Worm (Caenorhabditis elegans) whole organism, L1 larva: ENCODE data around the gene srj-37.

Experiments used
- blmp-1 ChIP-seq: fragments of 150-350 bp; optimal IDR thresholded peaks from 2 replicates; lab custom pipeline; 2014; ENCODE audit warnings: missing biosample characterization, missing genetic modification characterization
- ceh-63 ChIP-seq: fragments of 200-800 bp; sonication (Bioruptor generic); optimal IDR thresholded peaks from 2 replicates; lab custom pipeline; 2018; ENCODE audit warnings: mild to moderate bottlenecking, missing genetic modification characterization, missing compliant biosample characterization
- ceh-88 ChIP-seq: fragments of 200-800 bp; sonication (Bioruptor generic); IDR thresholded peaks from 2 replicates; pipeline ENCODE4 v1.3.6; 2022; ENCODE audit warnings: missing genetic modification characterization, missing compliant biosample characterization
- dsc-1 ChIP-seq: sonication (generic microtip); optimal IDR thresholded peaks from 2 replicates; lab custom pipeline; 2016; ENCODE audit warnings: mild to moderate bottlenecking, missing genetic modification characterization, missing compliant biosample characterization
- efl-3 ChIP-seq: fragments of 200-800 bp; sonication (Bioruptor generic); optimal IDR thresholded peaks from 2 replicates; lab custom pipeline; 2018; ENCODE audit warnings: mild to moderate bottlenecking, missing genetic modification characterization, missing compliant biosample characterization
- egl-27 ChIP-seq, 2 experiments: fragments of 150-350 bp in 1 of 2; sonication (generic microtip); optimal IDR thresholded peaks; 3 replicates each; lab custom pipeline; 2017 to 2018; ENCODE audit warnings: missing biosample characterization in 2 of 2, missing genetic modification characterization in 2 of 2, missing genetic modification reagents in 2 of 2
- elt-2 ChIP-seq: sonication (generic microtip); optimal IDR thresholded peaks from 2 replicates; lab custom pipeline; 2016; ENCODE audit warnings: missing genetic modification characterization, mild to moderate bottlenecking, inconsistent platforms, missing compliant biosample characterization, missing genetic modification reagents
- elt-3 ChIP-seq, 6 experiments: fragments of 150-350 bp in 1 of 6; sonication (generic microtip); optimal IDR thresholded peaks; 2 replicates each; lab custom pipeline; 2017 to 2018; ENCODE audit warnings: missing biosample characterization in 6 of 6, missing genetic modification characterization in 6 of 6, inconsistent platforms in 1 of 6
- grh-1 ChIP-seq: fragments of 200-800 bp; sonication (Bioruptor generic); IDR thresholded peaks from 2 replicates; pipeline ENCODE4 v1.3.6; 2022; ENCODE audit warnings: missing genetic modification reagents, missing genetic modification characterization, missing compliant biosample characterization
- hlh-4 ChIP-seq: sonication (generic microtip); optimal IDR thresholded peaks from 2 replicates; lab custom pipeline; 2016; ENCODE audit warnings: mild to moderate bottlenecking, missing genetic modification characterization, missing compliant biosample characterization
- irx-1 ChIP-seq: sonication (generic microtip); optimal IDR thresholded peaks from 2 replicates; lab custom pipeline; 2016; ENCODE audit warnings: missing genetic modification characterization, missing compliant biosample characterization
- jun-1 ChIP-seq: fragments of 150-350 bp; optimal IDR thresholded peaks from 2 replicates; lab custom pipeline; 2014; ENCODE audit warnings: missing biosample characterization, missing genetic modification reagents, missing genetic modification characterization
- lin-35 ChIP-seq, 2 experiments: fragments of 150-350 bp; optimal IDR thresholded peaks; 2 replicates each; lab custom pipeline; 2014; ENCODE audit warnings: missing biosample characterization in 2 of 2, missing genetic modification characterization in 2 of 2, missing genetic modification reagents in 2 of 2
- lsy-2 ChIP-seq, 2 experiments: fragments of 150-350 bp; optimal IDR thresholded peaks; 2 replicates each; lab custom pipeline; 2014; ENCODE audit warnings: missing biosample characterization in 2 of 2, missing genetic modification characterization in 2 of 2
- mdl-1 ChIP-seq, 2 experiments: fragments of 150-350 bp; optimal IDR thresholded peaks; 2 replicates each; lab custom pipeline; 2014 to 2017; ENCODE audit warnings: missing biosample characterization in 2 of 2, missing genetic modification characterization in 2 of 2, inconsistent platforms in 1 of 2
- mep-1 ChIP-seq: fragments of 150-350 bp; optimal IDR thresholded peaks from 2 replicates; lab custom pipeline; 2014; ENCODE audit warnings: missing biosample characterization, missing genetic modification characterization
- nhr-11 ChIP-seq: fragments of 150-350 bp; optimal IDR thresholded peaks from 2 replicates; lab custom pipeline; 2014; ENCODE audit warnings: missing biosample characterization, missing genetic modification characterization
- nhr-19 ChIP-seq: fragments of 200-800 bp; sonication (Bioruptor generic); conservative IDR thresholded peaks from 2 replicates; pipeline ENCODE4 v1.3.6; 2022; ENCODE audit warnings: missing genetic modification characterization, missing compliant biosample characterization
- nhr-20 ChIP-seq: sonication (generic microtip); optimal IDR thresholded peaks from 2 replicates; lab custom pipeline; 2016; ENCODE audit warnings: mild to moderate bottlenecking, missing genetic modification characterization, missing compliant biosample characterization
- nhr-28 ChIP-seq: fragments of 150-350 bp; optimal IDR thresholded peaks from 2 replicates; lab custom pipeline; 2014; ENCODE audit warnings: missing biosample characterization, missing genetic modification characterization
- nhr-84 ChIP-seq: sonication (generic microtip); optimal IDR thresholded peaks from 2 replicates; lab custom pipeline; 2017; ENCODE audit warnings: missing biosample characterization, missing genetic modification characterization
- nhr-85 ChIP-seq: sonication (generic microtip); peaks from one replicate; lab custom pipeline; 2016; ENCODE audit warnings: missing genetic modification characterization, inconsistent platforms, missing compliant biosample characterization
- pag-3 ChIP-seq: sonication (generic microtip); optimal IDR thresholded peaks from 2 replicates; lab custom pipeline; 2017; ENCODE audit warnings: missing genetic modification characterization, mild to moderate bottlenecking, missing compliant biosample characterization, antibody characterized with exemption, borderline replicate concordance; ENCODE audit not compliant: insufficient read depth
- rnt-1 ChIP-seq: sonication (generic microtip); optimal IDR thresholded peaks from 2 replicates; lab custom pipeline; 2016; ENCODE audit warnings: mild to moderate bottlenecking, missing genetic modification characterization, moderate library complexity, missing compliant biosample characterization
- skn-1 ChIP-seq: fragments of 150-350 bp; optimal IDR thresholded peaks from 2 replicates; lab custom pipeline; 2014; ENCODE audit warnings: missing biosample characterization, missing genetic modification characterization
- snu-23 ChIP-seq: sonication (generic microtip); optimal IDR thresholded peaks from 2 replicates; lab custom pipeline; 2016; ENCODE audit warnings: missing genetic modification characterization, missing compliant biosample characterization
- sox-4 ChIP-seq: sonication (generic microtip); optimal IDR thresholded peaks from 2 replicates; lab custom pipeline; 2016; ENCODE audit warnings: missing genetic modification characterization, missing compliant biosample characterization
- tlp-1 ChIP-seq: fragments of 150-350 bp; optimal IDR thresholded peaks from 2 replicates; lab custom pipeline; 2014; ENCODE audit warnings: missing biosample characterization, missing genetic modification characterization
- unc-62 ChIP-seq: fragments of 150-350 bp; optimal IDR thresholded peaks from 2 replicates; lab custom pipeline; 2014; ENCODE audit warnings: missing biosample characterization, missing genetic modification reagents, missing genetic modification characterization
- xbp-1 ChIP-seq: sonication (generic microtip); optimal IDR thresholded peaks from 2 replicates; lab custom pipeline; 2016; ENCODE audit warnings: missing genetic modification characterization, missing compliant biosample characterization
- ztf-4 ChIP-seq: fragments of 150-350 bp; optimal IDR thresholded peaks from 2 replicates; lab custom pipeline; 2014; ENCODE audit warnings: missing biosample characterization, missing genetic modification characterization

srj-37 gene

DNA sequence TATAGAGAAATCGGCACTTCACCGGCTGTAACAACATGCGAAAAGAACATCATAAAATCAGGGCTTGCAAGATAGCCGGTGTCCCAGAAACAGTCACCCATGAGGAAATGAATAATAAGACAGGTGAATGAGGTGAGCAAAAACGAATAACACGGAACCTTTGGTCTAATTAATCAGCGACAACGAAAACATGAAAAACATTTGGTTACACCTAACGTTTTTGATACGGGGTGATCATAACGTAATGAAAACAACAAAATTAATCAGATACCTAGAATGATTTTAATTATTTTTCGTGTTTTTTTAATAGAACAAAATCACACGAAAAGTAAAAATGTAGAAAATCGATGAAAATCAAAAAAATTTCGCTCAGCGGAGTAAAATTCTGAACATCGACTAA is 17.4 kb downstream of the srj-37 start, which contains the start of gene srh-245:
Gene srh-245 (minus strand): TSS at position 101 of the 400 bp plus-strand sequence.
- TF ChIP-seq nhr-28 (tag; lab: Kevin White, UChicago): no peak
- TF ChIP-seq dsc-1 (tag; lab: Kevin White, UChicago): no peak

- TF ChIP-seq lin-35 (GFP tag; optimal IDR thresholded peaks at IDR 0.05; lab: Kevin White, UChicago) (no peak), ztf-4 (tag; lab: Kevin White, UChicago) (no peak), pag-3 (no peak), rnt-1 (tag; lab: Kevin White, UChicago) (no peak), irx-1 (no peak), skn-1 (no peak), nhr-84 (tag; lab: Kevin White, UChicago) (no peak), snu-23 (GFP tag; lab: Kevin White, UChicago) (no peak), jun-1 (tag; lab: Kevin White, UChicago) (no peak), ceh-88 (no peak), egl-27 (tag; optimal IDR thresholded peaks at IDR 0.05; lab: Kevin White, UChicago) (no peak)
Observed at ce11 chrV:657678-658077, 19.2 kb downstream of the srj-37 start, which contains the start of gene srh-246. srh-246 (minus strand) TSS chrV:657778.

- no peak for TF ChIP-seq lin-35 (GFP tag; optimal IDR thresholded peaks at IDR 0.05; lab: Kevin White, UChicago)
- TF ChIP-seq efl-3 (GFP tag; lab: Kevin White, UChicago): no peak
- TF ChIP-seq, all 84 proteins: peak for 0
Observed at ce11 chrV:660210-660609, 21.8 kb downstream of the srj-37 start, which contains the start of gene F31F4.17. F31F4.17 (minus strand) TSS chrV:660310.

DNA sequence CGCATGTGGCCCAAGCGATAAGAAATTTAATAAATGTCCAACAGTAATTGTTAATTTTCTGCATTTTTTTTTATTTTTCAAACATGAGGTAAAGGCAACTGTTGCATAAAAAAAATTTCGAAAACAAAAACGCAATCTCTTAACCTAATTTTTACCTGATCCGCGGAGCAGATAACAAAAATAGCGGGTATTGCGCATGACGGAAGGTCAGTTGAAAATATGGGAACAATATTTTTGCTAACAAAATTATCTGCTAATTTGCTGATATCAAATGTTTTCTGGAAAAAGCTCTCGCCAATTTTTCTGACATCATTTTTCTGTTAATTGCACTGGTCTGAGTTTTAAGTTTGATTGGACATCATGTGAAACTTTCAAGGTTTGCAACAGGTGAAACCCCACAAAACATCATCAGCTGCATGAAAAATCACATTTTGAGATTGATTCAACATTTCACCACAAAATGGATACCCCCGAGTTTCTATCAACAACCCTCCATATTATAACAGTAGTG is 26.0 kb downstream of the srj-37 start, which contains the start of the genes F31F4.11 and srh-266:
Gene F31F4.11 (minus strand): TSS at position 101 of the 511 bp plus-strand sequence.
Gene srh-266 (plus strand): TSS at position 461 of the 511 bp plus-strand sequence.
- TF ChIP-seq hlh-4 (tag; lab: Kevin White, UChicago): peak; percentile 14
- TF ChIP-seq sox-4: no peak
- TF ChIP-seq unc-62: no peak

DNA sequence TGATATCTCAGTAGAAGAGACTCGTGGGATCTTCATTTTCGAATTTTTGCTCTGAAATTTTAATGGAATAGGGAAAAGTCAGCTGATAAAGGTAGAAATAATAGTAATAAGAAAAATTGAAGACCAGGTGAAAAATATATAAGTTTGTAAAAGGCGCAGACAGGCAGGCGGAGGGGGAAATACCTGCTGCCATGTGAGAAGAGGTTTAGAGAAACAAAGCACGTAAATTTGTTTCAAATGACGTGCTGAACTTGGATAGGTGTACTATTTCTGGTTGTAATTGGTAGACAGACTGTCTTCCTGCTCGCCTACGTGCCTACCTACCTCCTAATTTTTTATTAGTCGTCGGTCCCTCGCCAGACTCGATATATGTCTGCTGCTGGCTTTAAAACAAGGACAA is 29.0 kb downstream of the srj-37 start, which contains the start of gene nhr-180:
Gene nhr-180 (minus strand): TSS at position 52 of the 400 bp plus-strand sequence.
- TF ChIP-seq ceh-63 (GFP tag; lab: Kevin White, UChicago) (no peak), mdl-1 (tag; optimal IDR thresholded peaks at IDR 0.05; lab: Kevin White, UChicago) (peak in 1 of 2 experiments; percentile 61), jun-1 (tag; lab: Kevin White, UChicago) (no peak), ceh-88 (no peak), nhr-19 (0 out of 2 replicates have a peak, but pooled peaks have one; percentile 7), skn-1 (peak; percentile 0), elt-3 (tag; optimal IDR thresholded peaks at IDR 0.05; lab: Kevin White, UChicago) (peak in 1 of 6 experiments; percentile 8), lsy-2 (tag; optimal IDR thresholded peaks at IDR 0.05; lab: Kevin White, UChicago) (no peak), xbp-1 (tag; lab: Kevin White, UChicago) (peak; percentile 17), nhr-20 (tag; lab: Kevin White, UChicago) (peak; percentile 14), blmp-1 (tag; lab: Kevin White, UChicago) (peak; percentile 29), elt-2 (tag; lab: Kevin White, UChicago) (peak; percentile 8), lin-35 (GFP tag; optimal IDR thresholded peaks at IDR 0.05; lab: Kevin White, UChicago) (peak in 1 of 2 experiments; percentile 52), snu-23 (GFP tag; lab: Kevin White, UChicago) (peak; percentile 27)

DNA sequence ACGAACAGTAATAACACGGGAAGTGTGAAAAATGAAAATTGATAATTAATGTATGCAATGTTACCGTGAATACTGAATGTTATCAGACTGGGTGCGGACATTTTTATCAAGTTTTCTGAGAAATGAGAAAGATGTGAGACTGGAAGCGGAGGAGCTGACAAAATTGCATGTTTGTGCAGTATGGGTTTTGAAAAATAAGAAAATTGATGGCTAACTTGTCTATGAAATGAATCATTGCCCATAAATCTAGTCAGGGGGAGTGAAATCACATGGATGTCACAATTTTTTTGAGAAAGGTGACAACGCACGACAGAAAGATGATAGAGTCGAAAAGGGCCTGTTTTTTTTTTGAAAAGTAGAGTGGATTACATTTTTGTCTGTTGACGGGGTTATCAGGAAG is 32.9 kb downstream of the srj-37 start, which contains the start of gene sru-24:
Gene sru-24 (minus strand): TSS at position 101 of the 400 bp plus-strand sequence.
- TF ChIP-seq nhr-85 (tag; lab: Kevin White, UChicago) (peak; percentile 6), nhr-28 (tag; lab: Kevin White, UChicago) (no peak)

DNA sequence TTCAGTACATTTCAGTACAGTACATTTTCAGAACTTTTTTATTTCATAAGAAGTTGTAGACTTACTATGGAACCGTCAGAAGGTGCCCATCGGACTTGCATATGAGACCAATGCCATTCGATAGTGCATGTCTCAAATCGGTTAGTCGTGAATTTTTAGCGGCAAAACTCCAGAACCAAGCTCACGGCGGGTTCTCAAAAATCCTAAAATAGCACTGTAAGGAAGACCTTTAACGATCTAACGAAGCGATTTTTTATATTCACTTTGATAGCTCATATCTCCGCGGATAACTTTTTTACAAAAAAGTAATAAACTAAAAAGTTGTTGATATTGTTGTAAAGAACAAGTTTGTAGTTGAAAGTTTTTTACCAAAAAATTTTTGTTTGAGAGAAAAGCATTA is 35.8 kb downstream of the srj-37 start, which contains the start of gene sru-25:
Gene sru-25 (minus strand): TSS at position 101 of the 400 bp plus-strand sequence.
- TF ChIP-seq mep-1 (tag; lab: Kevin White, UChicago) (no peak), grh-1 (no peak), unc-62 (no peak), nhr-11 (no peak), pag-3 (no peak), tlp-1 (tag; lab: Kevin White, UChicago) (no peak), egl-27 (tag; optimal IDR thresholded peaks at IDR 0.05; lab: Kevin White, UChicago) (no peak), ceh-88 (no peak)
